Worm (Caenorhabditis elegans): ENCODE measurements around the gene nceh-1.

nceh-1 gene

DNA sequence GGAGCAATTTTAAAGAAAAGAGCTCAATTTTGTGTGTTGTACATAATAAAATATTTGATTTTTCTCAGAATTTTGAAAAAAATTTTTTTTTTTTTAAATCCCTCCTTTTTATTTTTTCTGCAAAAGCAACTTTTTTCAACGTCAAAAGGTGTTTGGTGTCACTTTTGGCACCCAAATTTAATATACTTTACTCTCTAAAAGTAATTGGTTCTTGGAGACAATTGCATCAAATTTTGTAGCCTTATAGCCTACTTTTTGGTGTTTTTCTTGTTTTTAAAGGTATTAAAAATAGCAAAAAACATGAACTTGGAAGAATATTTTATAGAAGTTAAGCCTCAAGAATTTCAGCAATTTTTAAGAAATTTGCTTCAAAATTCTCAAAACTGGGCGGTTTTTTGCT is 3.7 kb downstream of the nceh-1 start, which contains the start of gene srw-84:
srw-84 (plus strand) TSS at position 301 of the 400 bp plus-strand sequence.
- no peak for TF ChIP-seq ahr-1 (tag; optimal IDR thresholded peaks at IDR 0.05)
- no peak for TF ChIP-seq ceh-2 (tag; optimal IDR thresholded peaks at IDR 0.05)
- no peak for TF ChIP-seq lim-6 (tag; optimal IDR thresholded peaks at IDR 0.05)
- no peak for TF ChIP-seq pha-4 (tag; optimal IDR thresholded peaks at IDR 0.05)
- no peak for TF ChIP-seq F13H6.1 (tag; optimal IDR thresholded peaks at IDR 0.05)
- TF ChIP-seq ref-2 (tag; optimal IDR thresholded peaks at IDR 0.05) = no peak
- no peak for TF ChIP-seq syd-9 (tag; optimal IDR thresholded peaks at IDR 0.05)
- TF ChIP-seq pat-9 (tag; optimal IDR thresholded peaks at IDR 0.05) = no peak
- TF ChIP-seq elt-2 (tag; optimal IDR thresholded peaks at IDR 0.05) = no peak
- TF ChIP-seq ceh-31 (tag; optimal IDR thresholded peaks at IDR 0.05) = no peak

DNA sequence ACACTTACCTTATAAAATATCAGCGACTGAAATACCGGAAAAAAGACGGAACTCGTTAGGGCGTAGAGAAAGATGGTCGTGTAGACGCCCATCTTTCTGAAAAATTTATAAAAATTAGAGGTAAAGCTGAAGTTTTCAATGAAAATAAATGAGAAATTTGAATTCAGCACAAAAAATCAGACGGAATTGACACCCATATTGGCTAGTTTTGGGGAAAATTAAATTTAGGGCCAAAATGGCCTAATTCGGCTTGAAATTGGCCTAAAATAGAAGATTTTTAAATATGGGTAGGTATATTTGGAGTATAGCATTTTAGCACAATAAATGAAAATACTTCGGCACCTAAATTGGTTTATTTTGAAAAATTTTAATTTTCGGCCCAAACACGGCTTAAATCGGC is 12.8 kb downstream of the nceh-1 start, which contains the start of gene slcr-46.2:
slcr-46.2 (minus strand) TSS at position 101 of the 400 bp plus-strand sequence.
- no peak for TF ChIP-seq hlh-15 (tag; optimal IDR thresholded peaks at IDR 0.05)
- TF ChIP-seq nhr-11 (tag; optimal IDR thresholded peaks at IDR 0.05) = no peak
- no peak for TF ChIP-seq ceh-6 (GFP tag; optimal IDR thresholded peaks at IDR 0.05)
- no peak for TF ChIP-seq zip-5 (tag; optimal IDR thresholded peaks at IDR 0.05)
- no peak for TF ChIP-seq pat-9 (tag; optimal IDR thresholded peaks at IDR 0.05)

DNA sequence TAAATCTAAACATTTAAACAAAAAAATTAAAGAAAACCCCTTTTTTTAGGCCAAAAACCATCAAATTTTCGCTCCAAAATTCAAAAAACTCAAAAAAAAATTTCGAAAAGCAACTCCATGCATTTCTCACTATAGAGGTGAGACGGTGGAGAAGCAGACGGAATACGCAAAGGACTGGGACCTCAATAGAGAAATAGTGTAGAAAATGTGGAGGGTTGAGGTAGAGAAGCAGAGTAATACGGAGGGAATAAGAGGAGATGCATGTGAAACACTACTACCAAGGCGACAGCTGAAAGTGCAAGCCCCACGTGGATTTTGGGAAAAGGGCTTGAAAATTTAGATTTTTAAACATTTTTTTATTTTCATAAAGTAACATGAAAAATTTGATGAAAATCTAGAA is 14.0 kb downstream of the nceh-1 start:
- TF ChIP-seq pha-2 (tag; optimal IDR thresholded peaks at IDR 0.05) (peak; percentile 58), npax-4 (tag; optimal IDR thresholded peaks at IDR 0.05) (no peak), ceh-48 (tag; optimal IDR thresholded peaks at IDR 0.05) (no peak), ceh-30 (tag; optimal IDR thresholded peaks at IDR 0.05) (no peak), ceh-14 (tag; optimal IDR thresholded peaks at IDR 0.05) (peak; percentile 16)

DNA sequence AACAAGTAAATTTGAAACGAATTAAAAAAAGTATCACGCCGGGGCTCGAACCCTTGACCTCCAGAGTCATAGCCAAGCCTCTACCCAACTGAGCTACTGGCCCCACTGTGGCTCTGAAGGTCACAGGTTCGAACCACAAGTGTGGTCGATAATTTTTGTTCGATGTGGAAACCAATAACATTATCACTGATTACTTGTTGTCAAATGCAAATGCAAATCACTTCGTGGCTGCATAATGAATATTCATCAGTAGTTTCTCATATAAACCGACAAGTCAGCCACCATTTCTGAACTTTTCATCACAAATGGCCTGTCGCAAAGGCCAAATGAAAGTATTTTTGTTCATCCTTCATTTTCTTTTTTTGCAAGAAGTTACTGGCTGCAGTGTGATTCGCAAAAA is 17.5 kb downstream of the nceh-1 start, which contains the start of gene C25F9.8:
C25F9.8 (plus strand) TSS at position 301 of the 400 bp plus-strand sequence.
- TF ChIP-seq hlh-8 (tag; optimal IDR thresholded peaks at IDR 0.05) = no peak
- no peak for TF ChIP-seq fax-1 (tag; optimal IDR thresholded peaks at IDR 0.05)
- TF ChIP-seq sox-2 (GFP tag; IDR thresholded peaks at IDR 0.05) = no peak
- no peak for TF ChIP-seq lim-6 (tag; optimal IDR thresholded peaks at IDR 0.05)
- no peak for TF ChIP-seq fkh-10 (GFP tag; optimal IDR thresholded peaks at IDR 0.05)
- TF ChIP-seq ceh-2 (tag; optimal IDR thresholded peaks at IDR 0.05) = no peak
- no peak for TF ChIP-seq mec-3 (tag; optimal IDR thresholded peaks at IDR 0.05; ENCODE audit: borderline replicate concordance)
- TF ChIP-seq unc-3 (GFP tag; conservative IDR thresholded peaks at IDR 0.05) = no peak
- TF ChIP-seq unc-3 (tag; optimal IDR thresholded peaks at IDR 0.05) = no peak
- TF ChIP-seq C08G9.2 (tag; optimal IDR thresholded peaks at IDR 0.05) = no peak

DNA sequence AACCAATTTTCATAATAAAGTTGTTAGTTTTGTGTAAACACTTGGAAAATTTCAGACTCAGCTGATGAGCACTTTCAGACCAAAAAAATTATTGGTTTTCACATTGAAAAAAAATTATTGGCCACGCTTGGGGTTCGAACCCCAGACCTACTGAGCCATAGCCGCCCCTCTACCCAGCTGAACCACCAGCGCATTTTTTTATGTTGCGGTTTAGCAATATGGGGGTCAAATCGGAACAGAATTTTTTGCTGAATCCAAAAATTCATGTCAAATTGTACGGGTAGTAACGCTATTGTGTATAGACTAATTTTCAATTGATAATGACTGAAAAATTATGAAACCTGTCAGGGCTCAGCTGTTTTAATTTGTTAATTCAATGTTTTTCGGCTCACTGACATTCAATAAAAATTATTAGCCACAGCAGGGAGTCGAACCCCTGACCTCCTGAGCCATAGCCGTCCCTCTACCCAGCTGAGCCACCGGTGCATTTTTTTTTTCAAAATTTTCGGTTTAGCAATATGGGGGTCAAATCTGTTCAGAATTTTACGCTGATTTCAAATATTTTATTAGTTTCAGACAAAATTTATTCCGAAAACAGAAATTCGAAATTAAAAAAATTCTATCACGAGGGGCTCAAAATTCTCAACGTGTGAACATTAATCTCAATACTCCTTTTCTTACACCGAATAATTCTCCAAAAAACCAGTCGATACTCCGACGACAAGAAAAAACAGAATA is 19.5 kb downstream of the nceh-1 start:
- TF ChIP-seq hlh-8 (tag; optimal IDR thresholded peaks at IDR 0.05) (no peak), ceh-19 (GFP tag; optimal IDR thresholded peaks at IDR 0.05) (no peak), pros-1 (tag; optimal IDR thresholded peaks at IDR 0.05) (no peak), ztf-16 (tag; optimal IDR thresholded peaks at IDR 0.05) (no peak), ceh-6 (GFP tag; optimal IDR thresholded peaks at IDR 0.05) (no peak), K02D7.2 (tag; optimal IDR thresholded peaks at IDR 0.05) (no peak), elt-4 (tag; optimal IDR thresholded peaks at IDR 0.05) (no peak), lim-6 (tag; optimal IDR thresholded peaks at IDR 0.05) (no peak), dmd-4 (tag; optimal IDR thresholded peaks at IDR 0.05; ENCODE audit: borderline replicate concordance) (no peak), ceh-48 (tag; optimal IDR thresholded peaks at IDR 0.05) (no peak), Y22D7AL.16 (tag; optimal IDR thresholded peaks at IDR 0.05) (no peak), ceh-2 (tag; optimal IDR thresholded peaks at IDR 0.05) (no peak), syd-9 (tag; optimal IDR thresholded peaks at IDR 0.05) (no peak), ahr-1 (tag; optimal IDR thresholded peaks at IDR 0.05) (no peak), unc-42 (tag; optimal IDR thresholded peaks at IDR 0.05) (no peak), odd-2 (tag; optimal IDR thresholded peaks at IDR 0.05) (no peak), dve-1 (tag; optimal IDR thresholded peaks at IDR 0.05) (no peak), pax-1 (tag; optimal IDR thresholded peaks at IDR 0.05) (no peak), hlh-15 (tag; optimal IDR thresholded peaks at IDR 0.05) (no peak), ets-4 (tag; optimal IDR thresholded peaks at IDR 0.05) (no peak)
